Fruit fly (Drosophila melanogaster) whole organism, embryonic: ENCODE measurements around the gene CG11155.

Experiments
- ATbp ChIP-seq: fragments of 200-800 bp; sonication (Bioruptor generic); optimal IDR thresholded peaks from 2 replicates; lab custom pipeline; 2017; ENCODE audit warnings: missing biosample characterization, mild to moderate bottlenecking, missing genetic modification characterization, missing genetic modification reagents
- Atf-2 ChIP-seq: fragments of 200-800 bp; sonication (Bioruptor generic); optimal IDR thresholded peaks from 2 replicates; lab custom pipeline; 2016; ENCODE audit warnings: missing biosample characterization, missing genetic modification characterization
- Bgb ChIP-seq: fragments of 200-800 bp; sonication (Bioruptor generic); IDR thresholded peaks from 2 replicates; pipeline ENCODE4 v1.3.6; 2022; ENCODE audit warnings: missing biosample characterization, missing genetic modification characterization; ENCODE audit not compliant: partially characterized antibody
- C15 ChIP-seq: fragments of 200-800 bp; sonication (Bioruptor generic); IDR thresholded peaks from 3 replicates; pipeline ENCODE4 v1.3.6; 2022; ENCODE audit warnings: missing biosample characterization, missing genetic modification characterization
- CG10147 ChIP-seq: fragments of 200-800 bp; sonication (Bioruptor generic); optimal IDR thresholded peaks from 2 replicates; lab custom pipeline; 2019; ENCODE audit warnings: missing biosample characterization, mild to moderate bottlenecking, missing genetic modification characterization, moderate library complexity
- CG10209 ChIP-seq: fragments of 200-800 bp; sonication (Bioruptor generic); optimal IDR thresholded peaks from 3 replicates; lab custom pipeline; 2017; ENCODE audit warnings: missing biosample characterization, mild to moderate bottlenecking, missing genetic modification characterization, missing genetic modification reagents
- CG11093 ChIP-seq: fragments of 200-800 bp; sonication (Bioruptor generic); IDR thresholded peaks from 3 replicates; pipeline ENCODE4 v1.3.6; 2022; ENCODE audit warnings: missing biosample characterization, missing genetic modification characterization
- CG1233 ChIP-seq: fragments of 200-800 bp; sonication (Bioruptor generic); optimal IDR thresholded peaks from 4 replicates; lab custom pipeline; 2018; ENCODE audit warnings: missing biosample characterization, mild to moderate bottlenecking, missing genetic modification characterization
- CG12744 ChIP-seq: fragments of 200-800 bp; sonication (Bioruptor generic); optimal IDR thresholded peaks from 2 replicates; lab custom pipeline; 2016; ENCODE audit warnings: missing biosample characterization, missing genetic modification characterization
- CG15696 ChIP-seq: fragments of 200-800 bp; sonication (Bioruptor generic); optimal IDR thresholded peaks from 2 replicates; lab custom pipeline; 2019; ENCODE audit warnings: missing biosample characterization, mild to moderate bottlenecking, missing genetic modification characterization, moderate library complexity
- CG17385 ChIP-seq: fragments of 200-800 bp; sonication (Bioruptor generic); optimal IDR thresholded peaks from 3 replicates; lab custom pipeline; 2018; ENCODE audit warnings: missing biosample characterization, mild to moderate bottlenecking, missing genetic modification characterization
- CG30431 ChIP-seq: fragments of 200-800 bp; sonication (Bioruptor generic); optimal IDR thresholded peaks from 2 replicates; lab custom pipeline; 2017; ENCODE audit warnings: missing biosample characterization, missing genetic modification characterization
- CG3065 ChIP-seq: fragments of 200-800 bp; sonication (Bioruptor generic); optimal IDR thresholded peaks from 2 replicates; lab custom pipeline; 2016; ENCODE audit warnings: missing biosample characterization, missing genetic modification characterization
- CG4707 ChIP-seq: fragments of 200-800 bp; sonication (Bioruptor generic); optimal IDR thresholded peaks from 2 replicates; lab custom pipeline; 2018; ENCODE audit warnings: missing biosample characterization, mild to moderate bottlenecking, missing genetic modification characterization, moderate library complexity
- CG6813 ChIP-seq: fragments of 200-800 bp; sonication (Bioruptor generic); optimal IDR thresholded peaks from 2 replicates; lab custom pipeline; 2017; ENCODE audit warnings: missing biosample characterization, missing genetic modification characterization, mild to moderate bottlenecking, moderate library complexity, missing genetic modification reagents
- CG7271 ChIP-seq: fragments of 200-800 bp; sonication (Bioruptor generic); optimal IDR thresholded peaks from 2 replicates; lab custom pipeline; 2018; ENCODE audit warnings: missing biosample characterization, mild to moderate bottlenecking, missing genetic modification characterization, moderate library complexity
- CG7372 ChIP-seq: fragments of 200-800 bp; sonication (Bioruptor generic); IDR thresholded peaks from 2 replicates; pipeline ENCODE4 v1.3.6; 2022; ENCODE audit warnings: missing biosample characterization, missing genetic modification characterization
- CG7745 ChIP-seq: fragments of 200-800 bp; sonication (Bioruptor generic); optimal IDR thresholded peaks from 2 replicates; lab custom pipeline; 2018; ENCODE audit warnings: missing biosample characterization, mild to moderate bottlenecking, missing genetic modification characterization, moderate library complexity
- CG9727 ChIP-seq: fragments of 200-800 bp; sonication (Bioruptor generic); optimal IDR thresholded peaks from 3 replicates; lab custom pipeline; 2017; ENCODE audit warnings: missing biosample characterization, mild to moderate bottlenecking, missing genetic modification characterization
- D ChIP-seq, 2 experiments: fragments of 200-800 bp in 1 of 2; fragments of >200 bp in 1 of 2; sonication (Bioruptor generic) in 1 of 2; optimal IDR thresholded peaks; 2 replicates in 1 of 2; 3 replicates in 1 of 2; lab custom pipeline; 2017; ENCODE audit warnings: mild to moderate bottlenecking in 1 of 2, missing biosample characterization in 1 of 2, missing genetic modification characterization in 1 of 2, missing genetic modification reagents in 1 of 2
- Dip2 ChIP-seq: fragments of 200-800 bp; sonication (Bioruptor generic); IDR thresholded peaks from 2 replicates; pipeline ENCODE4 v1.3.6; 2022; ENCODE audit warnings: missing biosample characterization, missing genetic modification characterization
- Dref ChIP-seq: fragments of 200-800 bp; sonication (Bioruptor generic); IDR thresholded peaks from 2 replicates; pipeline ENCODE4 v1.3.6; 2022; ENCODE audit warnings: missing biosample characterization, missing genetic modification characterization
- E2f1 ChIP-seq: fragments of 200-800 bp; sonication (Bioruptor generic); IDR thresholded peaks from 2 replicates; pipeline ENCODE4 v1.3.6; 2022; ENCODE audit warnings: missing biosample characterization, missing genetic modification characterization
- Elba2 ChIP-seq: fragments of 200-800 bp; sonication (Bioruptor generic); optimal IDR thresholded peaks from 3 replicates; lab custom pipeline; 2016; ENCODE audit warnings: missing biosample characterization, missing genetic modification characterization
- Fer2 ChIP-seq: fragments of 200-800 bp; sonication (Bioruptor generic); optimal IDR thresholded peaks from 2 replicates; lab custom pipeline; 2018; ENCODE audit warnings: missing biosample characterization, mild to moderate bottlenecking, missing genetic modification characterization, moderate library complexity
- H15 ChIP-seq: fragments of 200-800 bp; sonication (Bioruptor generic); IDR thresholded peaks from 3 replicates; pipeline ENCODE4 v1.3.6; 2022; ENCODE audit warnings: missing biosample characterization, missing genetic modification characterization
- HLH4C ChIP-seq: fragments of 200-800 bp; sonication (Bioruptor generic); IDR thresholded peaks from 3 replicates; pipeline ENCODE4 v1.3.6; 2022; ENCODE audit warnings: missing biosample characterization, missing genetic modification characterization; ENCODE audit not compliant: partially characterized antibody
- NK7.1 ChIP-seq: fragments of 200-800 bp; sonication (Bioruptor generic); optimal IDR thresholded peaks from 3 replicates; lab custom pipeline; 2016; ENCODE audit warnings: missing biosample characterization, missing genetic modification characterization
- Pdp1 ChIP-seq, 2 experiments: fragments of 200-800 bp; sonication (Bioruptor generic); optimal IDR thresholded peaks; 3 replicates each; lab custom pipeline; 2016; ENCODE audit warnings: missing biosample characterization in 2 of 2, missing genetic modification characterization in 2 of 2, mild to moderate bottlenecking in 1 of 2, moderate library complexity in 1 of 2
- Poxn ChIP-seq: fragments of 200-800 bp; sonication (Bioruptor generic); IDR thresholded peaks from 2 replicates; pipeline ENCODE4 v1.3.6; 2022; ENCODE audit warnings: missing biosample characterization, missing genetic modification characterization
- Rfx ChIP-seq: fragments of 200-800 bp; sonication (Bioruptor generic); IDR thresholded peaks from 2 replicates; pipeline ENCODE4 v1.3.6; 2022; ENCODE audit warnings: missing biosample characterization, missing genetic modification characterization
- Tbp ChIP-seq: fragments of >200 bp; optimal IDR thresholded peaks from 2 replicates; lab custom pipeline; 2018; ENCODE audit warnings: missing biosample characterization, missing genetic modification characterization
- az2 ChIP-seq: fragments of 200-800 bp; sonication (Bioruptor generic); optimal IDR thresholded peaks from 3 replicates; lab custom pipeline; 2016; ENCODE audit warnings: missing biosample characterization, missing genetic modification characterization
- dm ChIP-seq: fragments of 200-800 bp; sonication (Bioruptor generic); optimal IDR thresholded peaks from 3 replicates; lab custom pipeline; 2016; ENCODE audit warnings: missing biosample characterization, missing genetic modification characterization
- eyg ChIP-seq: fragments of 200-800 bp; sonication (Bioruptor generic); optimal IDR thresholded peaks from 3 replicates; lab custom pipeline; 2016; ENCODE audit warnings: missing biosample characterization, missing genetic modification characterization
- kay ChIP-seq: fragments of 200-800 bp; sonication (Bioruptor generic); optimal IDR thresholded peaks from 2 replicates; lab custom pipeline; 2016; ENCODE audit warnings: missing biosample characterization, missing genetic modification characterization
- ken ChIP-seq: fragments of 200-800 bp; sonication (Bioruptor generic); IDR thresholded peaks from 3 replicates; pipeline ENCODE4 v1.3.6; 2022; ENCODE audit warnings: missing biosample characterization, missing genetic modification characterization
- lola ChIP-seq, 3 experiments: fragments of >200 bp in 2 of 3; fragments of 200-800 bp in 1 of 3; sonication (Bioruptor generic) in 1 of 3; optimal IDR thresholded peaks; 2 replicates each; lab custom pipeline; 2017 to 2019; ENCODE audit warnings: missing biosample characterization in 3 of 3, missing genetic modification characterization in 3 of 3, mild to moderate bottlenecking in 1 of 3, moderate library complexity in 1 of 3
- luna ChIP-seq: fragments of 200-800 bp; sonication (Bioruptor generic); optimal IDR thresholded peaks from 2 replicates; lab custom pipeline; 2016; ENCODE audit warnings: missing biosample characterization, missing genetic modification characterization
- pan ChIP-seq, 4 experiments: fragments of >200 bp in 3 of 4; fragments of 200-800 bp in 1 of 4; sonication (Bioruptor generic) in 1 of 4; optimal IDR thresholded peaks in 3 of 4; IDR thresholded peaks in 1 of 4; 2 replicates each; pipeline versions ENCODE4 v1.3.6 to Lab custom; 2017 to 2022; ENCODE audit warnings: missing biosample characterization in 2 of 4, missing genetic modification characterization in 2 of 4, mixed read lengths in 1 of 4
- peb ChIP-seq: fragments of 200-800 bp; sonication (Bioruptor generic); IDR thresholded peaks from 2 replicates; pipeline ENCODE4 v1.3.6; 2022; ENCODE audit warnings: missing biosample characterization, missing genetic modification characterization
- pfk ChIP-seq: fragments of 200-800 bp; sonication (Bioruptor generic); optimal IDR thresholded peaks from 2 replicates; lab custom pipeline; 2018; ENCODE audit warnings: missing biosample characterization, mild to moderate bottlenecking, missing genetic modification characterization, moderate library complexity
- pros ChIP-seq: fragments of 200-800 bp; sonication (Bioruptor generic); optimal IDR thresholded peaks from 3 replicates; lab custom pipeline; 2019; ENCODE audit warnings: missing biosample characterization, mild to moderate bottlenecking, missing genetic modification characterization, moderate library complexity
- stwl ChIP-seq: fragments of 200-800 bp; sonication (Bioruptor generic); optimal IDR thresholded peaks from 3 replicates; lab custom pipeline; 2018; ENCODE audit warnings: missing biosample characterization, mild to moderate bottlenecking, missing genetic modification characterization, moderate library complexity
- tgo ChIP-seq: fragments of 200-800 bp; sonication (Bioruptor generic); IDR thresholded peaks from 3 replicates; pipeline ENCODE4 v1.3.6; 2022; ENCODE audit warnings: missing biosample characterization, missing genetic modification characterization
- tll ChIP-seq, 2 experiments: fragments of 200-800 bp in 1 of 2; fragments of >200 bp in 1 of 2; sonication (Bioruptor generic) in 1 of 2; optimal IDR thresholded peaks; 2 replicates each; lab custom pipeline; 2017 to 2019; ENCODE audit warnings: missing biosample characterization in 2 of 2, missing genetic modification characterization in 2 of 2, mild to moderate bottlenecking in 1 of 2, moderate library complexity in 1 of 2

Gene CG11155

DNA sequence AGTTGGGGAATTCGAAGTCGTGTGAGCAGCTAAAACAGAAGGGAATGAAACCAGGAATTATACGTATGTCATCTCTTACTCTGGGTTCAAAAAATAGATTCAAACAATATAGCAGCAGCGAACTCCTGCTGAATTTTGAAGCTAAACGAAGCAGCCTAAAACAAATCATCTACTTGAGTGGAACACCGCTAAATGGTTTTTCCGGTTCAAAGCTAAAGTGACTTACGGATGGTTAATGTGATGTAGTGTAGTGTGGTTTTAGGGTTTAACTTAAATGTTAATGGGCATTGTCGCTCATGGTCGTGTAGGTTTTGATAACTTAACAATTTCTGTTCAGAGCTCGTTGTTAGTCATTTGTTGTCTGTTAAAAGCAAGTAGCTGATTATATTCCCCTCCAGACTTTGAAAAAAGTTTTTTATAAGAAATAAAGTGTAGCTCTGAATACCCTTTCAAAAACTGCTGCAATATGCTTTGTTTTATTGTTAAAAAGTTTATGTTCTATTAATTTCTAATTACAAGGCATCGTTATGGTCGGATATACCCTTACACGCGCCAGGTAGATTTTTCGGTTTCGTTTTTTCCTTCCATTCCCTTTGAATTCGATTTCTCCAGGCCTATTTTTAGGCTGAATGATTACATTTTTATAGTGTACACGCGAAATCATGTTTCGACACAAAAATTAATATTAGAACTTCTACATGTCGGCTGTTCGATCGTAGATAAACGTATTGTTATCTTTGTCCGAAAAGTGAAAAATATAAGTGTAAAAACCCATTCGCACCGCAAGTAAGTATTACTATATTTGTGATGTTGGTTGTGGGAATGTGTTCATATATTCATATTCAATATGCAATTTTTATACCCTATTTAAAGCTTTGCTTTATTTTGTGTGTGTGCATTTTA lies 13.3 kb upstream of the CG11155 start (continued):
- peak; percentile 95 for TF ChIP-seq az2
- peak; percentile 90 for TF ChIP-seq CG6813 (GFP tag; lab: Kevin White, UChicago)
- no peak for TF ChIP-seq Poxn
- TF ChIP-seq eyg (GFP tag; lab: Kevin White, UChicago), result peak; percentile 81
- TF ChIP-seq HLH4C (GFP tag; lab: Robert Waterston, UW), result no peak
- TF ChIP-seq CG10209 (GFP tag; lab: Kevin White, UChicago), result peak; percentile 94
- peak; percentile 67 for TF ChIP-seq pfk
- TF ChIP-seq CG4707 (GFP tag; lab: Kevin White, UChicago), result peak; percentile 82
- TF ChIP-seq Bgb (GFP tag; lab: Robert Waterston, UW), result peak; percentile 64; the same call in 1 of the 2 replicates
- TF ChIP-seq CG7271, result peak; percentile 85
- peak; percentile 92 to 94 for TF ChIP-seq Pdp1 (GFP tag; optimal IDR thresholded peaks at IDR 0.05; lab: Kevin White, UChicago)
- no peak for TF ChIP-seq Tbp (GFP tag; lab: Kevin White, UChicago)
- TF ChIP-seq ATbp (GFP tag; lab: Kevin White, UChicago), result peak; percentile 92
- TF ChIP-seq ken (GFP tag; lab: Robert Waterston, UW), result no peak; the same call in 2 of the 3 replicates
- TF ChIP-seq tll (GFP tag; optimal IDR thresholded peaks at IDR 0.05; lab: Kevin White, UChicago), result no peak
- peak; percentile 60 for TF ChIP-seq Fer2
- no peak for TF ChIP-seq D (optimal IDR thresholded peaks at IDR 0.05; lab: Kevin White, UChicago)
- peak; percentile 83 for TF ChIP-seq D (GFP tag; optimal IDR thresholded peaks at IDR 0.05; lab: Kevin White, UChicago)
- no peak for TF ChIP-seq pros (GFP tag; lab: Kevin White, UChicago)
- TF ChIP-seq kay (GFP tag; lab: Kevin White, UChicago), result peak; percentile 95
- peak; percentile 88 for TF ChIP-seq CG10147 (GFP tag; lab: Kevin White, UChicago)
- peak; percentile 89 for TF ChIP-seq CG1233 (GFP tag; lab: Kevin White, UChicago)
- TF ChIP-seq luna (GFP tag; lab: Kevin White, UChicago), result peak; percentile 81
- peak; percentile 87 for TF ChIP-seq dm
- no peak for TF ChIP-seq CG30431 (GFP tag; lab: Kevin White, UChicago)
- no peak; the same call in none of the 2 replicates for TF ChIP-seq peb (GFP tag; lab: Robert Waterston, UW)
- TF ChIP-seq lola (GFP tag; optimal IDR thresholded peaks at IDR 0.05; lab: Kevin White, UChicago), result peak in 1 of 3 experiments; percentile 93
- TF ChIP-seq CG7745 (tag; lab: Kevin White, UChicago), result peak; percentile 35
- TF ChIP-seq CG17385 (GFP tag; lab: Kevin White, UChicago), result peak; percentile 86
- TF ChIP-seq Dref (GFP tag; lab: Robert Waterston, UW), result no peak
- TF ChIP-seq CG12744 (GFP tag; lab: Kevin White, UChicago), result peak; percentile 90
- peak; percentile 69; the same call in 2 of the 3 replicates for TF ChIP-seq C15 (GFP tag; lab: Robert Waterston, UW)
- TF ChIP-seq Atf-2 (GFP tag; lab: Kevin White, UChicago), result peak; percentile 94
- peak; percentile 83 for TF ChIP-seq CG15696 (tag; lab: Kevin White, UChicago)
- no peak; the same call in 1 of the 2 replicates for TF ChIP-seq E2f1 (GFP tag; lab: Robert Waterston, UW)
- TF ChIP-seq CG11093, result no peak; the same call in 2 of the 3 replicates
- TF ChIP-seq Elba2, result peak; percentile 68
- TF ChIP-seq Rfx, result no peak; the same call in 1 of the 2 replicates
- no peak; the same call in 2 of the 3 replicates for TF ChIP-seq tgo (GFP tag; lab: Robert Waterston, UW)
- TF ChIP-seq NK7.1 (GFP tag; lab: Kevin White, UChicago), result peak; percentile 89
- TF ChIP-seq CG3065 (GFP tag; lab: Kevin White, UChicago), result peak; percentile 84
- peak in 1 of 2 experiments; percentile 45 for TF ChIP-seq pan (optimal IDR thresholded peaks at IDR 0.05; lab: Kevin White, UChicago)
- no peak for TF ChIP-seq pan (GFP tag; optimal IDR thresholded peaks at IDR 0.05 in 1 of 2, IDR thresholded peaks at IDR 0.05 in 1 of 2)
- no peak for TF ChIP-seq H15
- peak; percentile 86 for TF ChIP-seq CG7372 (GFP tag; lab: Robert Waterston, UW)
- TF ChIP-seq CG9727 (GFP tag; lab: Kevin White, UChicago), result no peak
- peak; percentile 4 for TF ChIP-seq stwl
- TF ChIP-seq Dip2 (GFP tag; lab: Robert Waterston, UW), result no peak
